Worm (Caenorhabditis elegans) whole organism, mixed stage, embryonic: ENCODE measurements around the gene ador-1.

Experiments used
- M03D4.4 ChIP-seq: sonication (generic microtip); optimal IDR thresholded peaks from 2 replicates; lab custom pipeline; 2017; ENCODE audit warnings: mild to moderate bottlenecking, missing genetic modification characterization, missing compliant biosample characterization
- blmp-1 ChIP-seq: fragments of 150-350 bp; optimal IDR thresholded peaks from 2 replicates; lab custom pipeline; 2014; ENCODE audit warnings: missing biosample characterization, missing genetic modification characterization
- ceh-43 ChIP-seq: fragments of 200-800 bp; sonication (Bioruptor generic); optimal IDR thresholded peaks from 2 replicates; lab custom pipeline; 2018; ENCODE audit warnings: mild to moderate bottlenecking, missing genetic modification characterization, moderate library complexity, missing compliant biosample characterization
- ceh-83 ChIP-seq: fragments of 200-800 bp; sonication (Bioruptor generic); optimal IDR thresholded peaks from 2 replicates; lab custom pipeline; 2018; ENCODE audit warnings: mild to moderate bottlenecking, missing genetic modification characterization, missing compliant biosample characterization
- ces-1 ChIP-seq: fragments of 150-350 bp; optimal IDR thresholded peaks from 2 replicates; lab custom pipeline; 2014; ENCODE audit warnings: missing biosample characterization, missing genetic modification reagents, missing genetic modification characterization
- cnd-1 ChIP-seq: fragments of 200-800 bp; sonication (Bioruptor generic); optimal IDR thresholded peaks from 2 replicates; lab custom pipeline; 2018; ENCODE audit warnings: mild to moderate bottlenecking, missing genetic modification characterization, missing compliant biosample characterization
- drap-1 ChIP-seq: fragments of 200-800 bp; sonication (Bioruptor generic); optimal IDR thresholded peaks from 3 replicates; lab custom pipeline; 2018; ENCODE audit warnings: mild to moderate bottlenecking, missing genetic modification characterization, missing compliant biosample characterization
- elt-1 ChIP-seq: sonication (generic microtip); optimal IDR thresholded peaks from 2 replicates; lab custom pipeline; 2017; ENCODE audit warnings: missing genetic modification characterization, mild to moderate bottlenecking, missing compliant biosample characterization, antibody characterized with exemption, moderate library complexity, borderline replicate concordance; ENCODE audit not compliant: insufficient read depth
- elt-3 ChIP-seq: fragments of 150-350 bp; optimal IDR thresholded peaks from 2 replicates; lab custom pipeline; 2014; ENCODE audit warnings: missing biosample characterization, missing genetic modification characterization
- flh-1 ChIP-seq: fragments of 200-800 bp; sonication (Bioruptor generic); optimal IDR thresholded peaks from 2 replicates; lab custom pipeline; 2018; ENCODE audit warnings: mild to moderate bottlenecking, missing genetic modification characterization, moderate library complexity, missing compliant biosample characterization
- hlh-1 ChIP-seq: fragments of 150-350 bp; optimal IDR thresholded peaks from 2 replicates; lab custom pipeline; 2014; ENCODE audit warnings: missing biosample characterization, missing genetic modification reagents, missing genetic modification characterization
- lin-13 ChIP-seq: fragments of 150-350 bp; optimal IDR thresholded peaks from 2 replicates; lab custom pipeline; 2014; ENCODE audit warnings: missing biosample characterization, missing genetic modification characterization
- lin-32 ChIP-seq: fragments of 200-800 bp; sonication (Bioruptor generic); optimal IDR thresholded peaks from 2 replicates; lab custom pipeline; 2018; ENCODE audit warnings: mild to moderate bottlenecking, missing genetic modification characterization, missing compliant biosample characterization
- mab-5 ChIP-seq: fragments of 150-350 bp; optimal IDR thresholded peaks from 2 replicates; lab custom pipeline; 2014; ENCODE audit warnings: missing biosample characterization, missing genetic modification characterization
- mls-2 ChIP-seq: sonication (generic microtip); optimal IDR thresholded peaks from 2 replicates; lab custom pipeline; 2016; ENCODE audit warnings: mild to moderate bottlenecking, missing genetic modification characterization, moderate library complexity, missing compliant biosample characterization
- nhr-237 ChIP-seq: fragments of 150-350 bp; optimal IDR thresholded peaks from 2 replicates; lab custom pipeline; 2014; ENCODE audit warnings: missing biosample characterization, missing genetic modification characterization
- nhr-28 ChIP-seq: fragments of 150-350 bp; optimal IDR thresholded peaks from 2 replicates; lab custom pipeline; 2014; ENCODE audit warnings: missing biosample characterization, missing genetic modification characterization
- pha-4 ChIP-seq: fragments of 150-350 bp; optimal IDR thresholded peaks from 2 replicates; lab custom pipeline; 2018; ENCODE audit warnings: missing biosample characterization, missing genetic modification reagents, missing genetic modification characterization
- snpc-4 ChIP-seq: fragments of 150-350 bp; optimal IDR thresholded peaks from 2 replicates; lab custom pipeline; 2014; ENCODE audit warnings: missing biosample characterization, missing genetic modification characterization
- sptf-1 ChIP-seq: sonication (generic microtip); optimal IDR thresholded peaks from 2 replicates; lab custom pipeline; 2017; ENCODE audit warnings: mild to moderate bottlenecking, missing genetic modification characterization, moderate library complexity, missing compliant biosample characterization
- tbx-8 ChIP-seq: fragments of 200-800 bp; sonication (Bioruptor generic); optimal IDR thresholded peaks from 2 replicates; lab custom pipeline; 2018; ENCODE audit warnings: mild to moderate bottlenecking, missing genetic modification characterization, moderate library complexity, missing compliant biosample characterization
- unc-120 ChIP-seq: sonication (generic microtip); optimal IDR thresholded peaks from 2 replicates; lab custom pipeline; 2017; ENCODE audit warnings: missing genetic modification characterization, missing compliant biosample characterization; ENCODE audit not compliant: poor library complexity, severe bottlenecking
- unc-39 ChIP-seq: fragments of 150-350 bp; optimal IDR thresholded peaks from 2 replicates; lab custom pipeline; 2014; ENCODE audit warnings: missing biosample characterization, missing genetic modification characterization
- unc-62 ChIP-seq: fragments of 150-350 bp; optimal IDR thresholded peaks from 2 replicates; lab custom pipeline; 2014; ENCODE audit warnings: missing biosample characterization, missing genetic modification reagents, missing genetic modification characterization
- zip-8 ChIP-seq: fragments of 150-350 bp; optimal IDR thresholded peaks from 2 replicates; lab custom pipeline; 2014; ENCODE audit warnings: missing biosample characterization, missing genetic modification characterization
- ztf-11 ChIP-seq: fragments of 150-350 bp; optimal IDR thresholded peaks from 2 replicates; lab custom pipeline; 2014; ENCODE audit warnings: missing biosample characterization, missing genetic modification characterization

The ador-1 gene

ce11 chrII:12457275-12457674 is 45.4 kb downstream of the ador-1 start, which contains the start of gene sre-38:
sre-38 (plus strand) TSS chrII:12457575.
- TF ChIP-seq ceh-83 (GFP tag; lab: Kevin White, UChicago) = no peak
- TF ChIP-seq hlh-1 (tag; lab: Kevin White, UChicago) = no peak

ce11 chrII:12456633-12457032 is 46.1 kb downstream of the ador-1 start, which contains the start of gene sre-32:
sre-32 (minus strand) TSS chrII:12456733.
- TF ChIP-seq hlh-1 (tag; lab: Kevin White, UChicago) (no peak), unc-62 (GFP tag; lab: Kevin White, UChicago) (no peak), tbx-8 (GFP tag; lab: Kevin White, UChicago) (no peak), nhr-237 (tag; lab: Kevin White, UChicago) (no peak), blmp-1 (no peak), flh-1 (GFP tag; lab: Kevin White, UChicago) (no peak), lin-32 (GFP tag; lab: Kevin White, UChicago) (no peak), ztf-11 (tag; lab: Kevin White, UChicago) (no peak), unc-39 (tag; lab: Kevin White, UChicago) (no peak), M03D4.4 (tag; lab: Kevin White, UChicago) (no peak), lin-13 (tag; lab: Kevin White, UChicago) (no peak), sptf-1 (tag; lab: Kevin White, UChicago) (no peak), unc-120 (no peak), cnd-1 (tag; lab: Kevin White, UChicago) (no peak), drap-1 (GFP tag; lab: Kevin White, UChicago) (no peak), elt-1 (tag; lab: Kevin White, UChicago) (no peak)

ce11 chrII:12452754-12453352 is 49.8 kb downstream of the ador-1 start, which contains the start of the genes sre-35 and sre-33:
sre-35 (minus strand) TSS chrII:12452854.
sre-33 (plus strand) TSS chrII:12453302.
- no peak for TF ChIP-seq snpc-4 (tag; lab: Kevin White, UChicago)
- no peak for TF ChIP-seq mab-5 (tag; lab: Kevin White, UChicago)
- TF ChIP-seq drap-1 (GFP tag; lab: Kevin White, UChicago) = no peak
- TF ChIP-seq elt-1 (tag; lab: Kevin White, UChicago) = no peak
- TF ChIP-seq lin-32 (GFP tag; lab: Kevin White, UChicago) = no peak
- no peak for TF ChIP-seq pha-4 (tag; lab: Kevin White, UChicago)
- no peak for TF ChIP-seq elt-3 (tag; lab: Kevin White, UChicago)
- TF ChIP-seq unc-39 (tag; lab: Kevin White, UChicago) = no peak
- TF ChIP-seq unc-62 (GFP tag; lab: Kevin White, UChicago) = no peak
- no peak for TF ChIP-seq nhr-237 (tag; lab: Kevin White, UChicago)
- TF ChIP-seq ceh-83 (GFP tag; lab: Kevin White, UChicago) = no peak

- no peak for TF ChIP-seq unc-39 (tag; lab: Kevin White, UChicago)
These were observed 52.8 kb downstream of the ador-1 start, which contains the start of gene sre-34 for ce11 chrII:12449849-12450248. sre-34 (plus strand) TSS chrII:12450149.

- TF ChIP-seq ceh-43 (GFP tag; lab: Kevin White, UChicago) = no peak
- no peak for TF ChIP-seq M03D4.4 (tag; lab: Kevin White, UChicago)
- no peak for TF ChIP-seq zip-8
- no peak for TF ChIP-seq ces-1 (GFP tag; lab: Kevin White, UChicago)
- no peak for TF ChIP-seq mls-2
- TF ChIP-seq ceh-83 (GFP tag; lab: Kevin White, UChicago) = no peak
- no peak for TF ChIP-seq nhr-28 (tag; lab: Kevin White, UChicago)
These were observed 54.4 kb downstream of the ador-1 start, which contains the start of gene srh-27 for ce11 chrII:12448241-12448640. srh-27 (plus strand) TSS chrII:12448541.
